Worm (Caenorhabditis elegans) whole organism, L4 larva: ENCODE results near the gene algn-3.

Source experiments
- D1046.2 ChIP-seq: fragments of 200-800 bp; sonication (Bioruptor generic); IDR thresholded peaks from 2 replicates; pipeline ENCODE4 v1.3.6; 2022; ENCODE audit warnings: missing genetic modification characterization, missing compliant biosample characterization
- F10B5.3 ChIP-seq: sonication (generic microtip); optimal IDR thresholded peaks from 2 replicates; lab custom pipeline; 2016; ENCODE audit warnings: mild to moderate bottlenecking, missing genetic modification characterization, missing compliant biosample characterization
- R02D3.7 ChIP-seq: fragments of 150-350 bp; sonication (generic microtip); optimal IDR thresholded peaks from 3 replicates; lab custom pipeline; 2014; ENCODE audit warnings: missing biosample characterization, missing genetic modification characterization
- T20F7.1 ChIP-seq: fragments of 200-800 bp; sonication (Bioruptor generic); optimal IDR thresholded peaks from 2 replicates; lab custom pipeline; 2018; ENCODE audit warnings: mild to moderate bottlenecking, missing genetic modification characterization, missing compliant biosample characterization
- Y105C5A.15 ChIP-seq: fragments of 200-800 bp; sonication (Bioruptor generic); IDR thresholded peaks from 2 replicates; pipeline ENCODE4 v1.3.6; 2022; ENCODE audit warnings: missing genetic modification characterization, missing compliant biosample characterization
- Y48G9A.11 ChIP-seq: fragments of 200-800 bp; sonication (Bioruptor generic); IDR thresholded peaks from 2 replicates; pipeline ENCODE4 v1.3.6; 2022; ENCODE audit warnings: missing genetic modification reagents, missing genetic modification characterization, missing compliant biosample characterization
- Y5F2A.4 ChIP-seq: fragments of 200-800 bp; sonication (Bioruptor generic); optimal IDR thresholded peaks from 2 replicates; lab custom pipeline; 2018; ENCODE audit warnings: mild to moderate bottlenecking, missing genetic modification characterization, missing compliant biosample characterization
- Y75B8A.6 ChIP-seq: fragments of 200-800 bp; sonication (Bioruptor generic); IDR thresholded peaks from 2 replicates; pipeline ENCODE4 v1.3.6; 2022; ENCODE audit warnings: missing genetic modification reagents, missing genetic modification characterization, missing compliant biosample characterization
- aha-1 ChIP-seq: fragments of 150-350 bp; peaks from one replicate; lab custom pipeline; 2014; ENCODE audit warnings: missing biosample characterization, missing genetic modification characterization
- ama-1 ChIP-seq: fragments of 150-350 bp; optimal IDR thresholded peaks from 2 replicates; lab custom pipeline; 2014; ENCODE audit warnings: inconsistent platforms, mixed read lengths
- arid-1 ChIP-seq: fragments of 200-800 bp; sonication (Bioruptor generic); conservative IDR thresholded peaks from 2 replicates; pipeline ENCODE4 v1.3.6; 2022; ENCODE audit warnings: missing genetic modification reagents, missing genetic modification characterization, missing compliant biosample characterization
- attf-4 ChIP-seq: sonication (generic microtip); optimal IDR thresholded peaks from 3 replicates; lab custom pipeline; 2017; ENCODE audit warnings: missing biosample characterization, missing genetic modification characterization
- ceh-20 ChIP-seq: fragments of 200-800 bp; sonication (Bioruptor generic); IDR thresholded peaks from 2 replicates; pipeline ENCODE4 v1.3.6; 2022; ENCODE audit warnings: missing genetic modification reagents, missing genetic modification characterization, missing compliant biosample characterization
- ceh-28 ChIP-seq: fragments of 150-350 bp; optimal IDR thresholded peaks from 2 replicates; lab custom pipeline; 2014; ENCODE audit warnings: missing biosample characterization, missing genetic modification reagents, missing genetic modification characterization
- ceh-44 ChIP-seq: fragments of 200-800 bp; sonication (Bioruptor generic); IDR thresholded peaks from 2 replicates; pipeline ENCODE4 v1.3.6; 2022; ENCODE audit warnings: missing genetic modification reagents, missing genetic modification characterization, missing compliant biosample characterization
- ceh-62 ChIP-seq: sonication (generic microtip); optimal IDR thresholded peaks from 2 replicates; lab custom pipeline; 2017; ENCODE audit warnings: missing biosample characterization, missing genetic modification characterization
- ceh-82 ChIP-seq: sonication (generic microtip); optimal IDR thresholded peaks from 2 replicates; lab custom pipeline; 2017; ENCODE audit warnings: missing biosample characterization, missing genetic modification characterization
- ces-1 ChIP-seq: fragments of 150-350 bp; sonication (generic microtip); optimal IDR thresholded peaks from 4 replicates; lab custom pipeline; 2014; ENCODE audit warnings: missing biosample characterization, missing genetic modification reagents, missing genetic modification characterization
- daf-8 ChIP-seq: fragments of 200-800 bp; sonication (Bioruptor generic); IDR thresholded peaks from 2 replicates; pipeline ENCODE4 v1.3.6; 2022; ENCODE audit warnings: missing genetic modification characterization, missing compliant biosample characterization
- dmd-6 ChIP-seq: fragments of 200-800 bp; sonication (Bioruptor generic); IDR thresholded peaks from 2 replicates; pipeline ENCODE4 v1.3.6; 2022; ENCODE audit warnings: missing genetic modification reagents, missing genetic modification characterization, missing compliant biosample characterization
- dmd-8 ChIP-seq: fragments of 200-800 bp; sonication (Bioruptor generic); IDR thresholded peaks from 2 replicates; pipeline ENCODE4 v1.3.6; 2022; ENCODE audit warnings: missing genetic modification characterization, missing compliant biosample characterization
- dmd-9 ChIP-seq: fragments of 200-800 bp; sonication (Bioruptor generic); IDR thresholded peaks from 2 replicates; pipeline ENCODE4 v1.3.6; 2022; ENCODE audit warnings: missing genetic modification reagents, missing genetic modification characterization, missing compliant biosample characterization
- dve-1 ChIP-seq: sonication (generic microtip); optimal IDR thresholded peaks from 2 replicates; lab custom pipeline; 2017; ENCODE audit warnings: antibody characterized with exemption, mild to moderate bottlenecking, missing genetic modification characterization, missing compliant biosample characterization; ENCODE audit not compliant: insufficient read depth
- egl-27 ChIP-seq: sonication (generic microtip); optimal IDR thresholded peaks from 3 replicates; lab custom pipeline; 2017; ENCODE audit warnings: missing biosample characterization, missing genetic modification reagents, missing genetic modification characterization
- gei-8 ChIP-seq: fragments of 200-800 bp; sonication (Bioruptor generic); optimal IDR thresholded peaks from 2 replicates; lab custom pipeline; 2018; ENCODE audit warnings: mild to moderate bottlenecking, missing genetic modification characterization, missing compliant biosample characterization
- hif-1 ChIP-seq, 2 experiments: sonication (generic microtip); optimal IDR thresholded peaks; 2 replicates each; lab custom pipeline; 2016 to 2017; ENCODE audit warnings: missing compliant biosample characterization in 2 of 2, missing genetic modification characterization in 2 of 2, missing genetic modification reagents in 2 of 2, missing genotype in 2 of 2, mild to moderate bottlenecking in 1 of 2
- jun-1 ChIP-seq: fragments of 150-350 bp; optimal IDR thresholded peaks from 2 replicates; lab custom pipeline; 2014; ENCODE audit warnings: missing biosample characterization, missing genetic modification reagents, missing genetic modification characterization
- lim-7 ChIP-seq: fragments of 200-800 bp; sonication (Bioruptor generic); IDR thresholded peaks from 2 replicates; pipeline ENCODE4 v1.3.6; 2022; ENCODE audit warnings: missing genetic modification characterization, missing compliant biosample characterization
- lin-1 ChIP-seq: fragments of 200-800 bp; sonication (Bioruptor generic); IDR thresholded peaks from 2 replicates; pipeline ENCODE4 v1.3.6; 2022; ENCODE audit warnings: missing genetic modification reagents, missing genetic modification characterization, missing compliant biosample characterization
- lin-13 ChIP-seq: fragments of 150-350 bp; optimal IDR thresholded peaks from 2 replicates; lab custom pipeline; 2014; ENCODE audit warnings: missing biosample characterization, missing genetic modification reagents, missing genetic modification characterization
- lin-38 ChIP-seq: fragments of 200-800 bp; sonication (Bioruptor generic); IDR thresholded peaks from 2 replicates; pipeline ENCODE4 v1.3.6; 2022; ENCODE audit warnings: missing genetic modification reagents, missing genetic modification characterization, missing compliant biosample characterization
- lin-39 ChIP-seq: fragments of 150-350 bp; optimal IDR thresholded peaks from 2 replicates; lab custom pipeline; 2014; ENCODE audit warnings: missing biosample characterization, missing genetic modification reagents, missing genetic modification characterization
- madf-5 ChIP-seq, 2 experiments: fragments of 200-800 bp; sonication (Bioruptor generic); IDR thresholded peaks; 2 replicates each; pipeline ENCODE4 v1.3.6; 2022; ENCODE audit warnings: missing compliant biosample characterization in 2 of 2, missing genetic modification characterization in 2 of 2
- mdl-1 ChIP-seq, 2 experiments: fragments of 150-350 bp in 1 of 2; sonication (generic microtip) in 1 of 2; optimal IDR thresholded peaks; 2 replicates each; lab custom pipeline; 2014 to 2017; ENCODE audit warnings: missing biosample characterization in 2 of 2, missing genetic modification characterization in 2 of 2
- mdt-29 ChIP-seq: fragments of 200-800 bp; sonication (Bioruptor generic); IDR thresholded peaks from 2 replicates; pipeline ENCODE4 v1.3.6; 2022; ENCODE audit warnings: missing genetic modification reagents, missing genetic modification characterization, missing compliant biosample characterization
- mxl-3 ChIP-seq: fragments of 200-800 bp; sonication (Bioruptor generic); optimal IDR thresholded peaks from 2 replicates; lab custom pipeline; 2018; ENCODE audit warnings: mild to moderate bottlenecking, missing genetic modification characterization, missing compliant biosample characterization
- nhr-102 ChIP-seq: sonication (generic microtip); optimal IDR thresholded peaks from 2 replicates; lab custom pipeline; 2016; ENCODE audit warnings: mild to moderate bottlenecking, missing genetic modification characterization, moderate library complexity, missing compliant biosample characterization
- nhr-111 ChIP-seq: fragments of 200-800 bp; sonication (Bioruptor generic); optimal IDR thresholded peaks from 2 replicates; lab custom pipeline; 2018; ENCODE audit warnings: mild to moderate bottlenecking, missing genetic modification characterization, missing compliant biosample characterization
- nhr-237 ChIP-seq: sonication (generic microtip); optimal IDR thresholded peaks from 2 replicates; lab custom pipeline; 2017; ENCODE audit warnings: missing biosample characterization, missing genetic modification characterization
- nhr-41 ChIP-seq: fragments of 200-800 bp; sonication (Bioruptor generic); IDR thresholded peaks from 2 replicates; pipeline ENCODE4 v1.3.6; 2022; ENCODE audit warnings: missing genetic modification reagents, missing genetic modification characterization, missing compliant biosample characterization
- nhr-48 ChIP-seq: sonication (generic microtip); optimal IDR thresholded peaks from 2 replicates; lab custom pipeline; 2016; ENCODE audit warnings: mild to moderate bottlenecking, missing genetic modification characterization, missing compliant biosample characterization
- rbr-2 ChIP-seq: sonication (generic microtip); optimal IDR thresholded peaks from 2 replicates; lab custom pipeline; 2016; ENCODE audit warnings: missing genotype, missing genetic modification characterization, missing compliant biosample characterization
- sdz-12 ChIP-seq: fragments of 200-800 bp; sonication (Bioruptor generic); optimal IDR thresholded peaks from 2 replicates; lab custom pipeline; 2018; ENCODE audit warnings: mild to moderate bottlenecking, missing genetic modification characterization, missing compliant biosample characterization
- skn-1 ChIP-seq: fragments of 150-350 bp; optimal IDR thresholded peaks from 2 replicates; lab custom pipeline; 2014; ENCODE audit warnings: missing biosample characterization, missing genetic modification characterization
- spr-1 ChIP-seq: sonication (generic microtip); optimal IDR thresholded peaks from 2 replicates; lab custom pipeline; 2016; ENCODE audit warnings: mild to moderate bottlenecking, missing genetic modification characterization, missing compliant biosample characterization
- spr-3 ChIP-seq: fragments of 200-800 bp; sonication (Bioruptor generic); optimal IDR thresholded peaks from 2 replicates; lab custom pipeline; 2018; ENCODE audit warnings: mild to moderate bottlenecking, missing genetic modification characterization, missing compliant biosample characterization
- tag-97 ChIP-seq: fragments of 200-800 bp; sonication (Bioruptor generic); IDR thresholded peaks from 2 replicates; pipeline ENCODE4 v1.3.6; 2022; ENCODE audit warnings: missing genetic modification characterization, missing compliant biosample characterization
- unc-130 ChIP-seq: sonication (generic microtip); optimal IDR thresholded peaks from 2 replicates; lab custom pipeline; 2016; ENCODE audit warnings: missing genetic modification reagents, missing genetic modification characterization, missing compliant biosample characterization
- vab-7 ChIP-seq: fragments of 200-800 bp; sonication (Bioruptor generic); IDR thresholded peaks from 2 replicates; pipeline ENCODE4 v1.3.6; 2022; ENCODE audit warnings: missing genetic modification reagents, missing genetic modification characterization, missing compliant biosample characterization
- zfp-2 ChIP-seq: sonication (generic microtip); optimal IDR thresholded peaks from 2 replicates; lab custom pipeline; 2016; ENCODE audit warnings: mild to moderate bottlenecking, missing genetic modification characterization, missing compliant biosample characterization
- zip-11 ChIP-seq: fragments of 200-800 bp; sonication (Bioruptor generic); IDR thresholded peaks from 2 replicates; pipeline ENCODE4 v1.3.6; 2022; ENCODE audit warnings: missing genetic modification characterization, missing compliant biosample characterization
- zip-2 ChIP-seq: fragments of 150-350 bp; optimal IDR thresholded peaks from 2 replicates; lab custom pipeline; 2014; ENCODE audit warnings: missing biosample characterization, missing genetic modification characterization
- ztf-7 ChIP-seq: fragments of 150-350 bp; optimal IDR thresholded peaks from 2 replicates; lab custom pipeline; 2014; ENCODE audit warnings: missing biosample characterization, missing genetic modification characterization

The algn-3 gene

DNA sequence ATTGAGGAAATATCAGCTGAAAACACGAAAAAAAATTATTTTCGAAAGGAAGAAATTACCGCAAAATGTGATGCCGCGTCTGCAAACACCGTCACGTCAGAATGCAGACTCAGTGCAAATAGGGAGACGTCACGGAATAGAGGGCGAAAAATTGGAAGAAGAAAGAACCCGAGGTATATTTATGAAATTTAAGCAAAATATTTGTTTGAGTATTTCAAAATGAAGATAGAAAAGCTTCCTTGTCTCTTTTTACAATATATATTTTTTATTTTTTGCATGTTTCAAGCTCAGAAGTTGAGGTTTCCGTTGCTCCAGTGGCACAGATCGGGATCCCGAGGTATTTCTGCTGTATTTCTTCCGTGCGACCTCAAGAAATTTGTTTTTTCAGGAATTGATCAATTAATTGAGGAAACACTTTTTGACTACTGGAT, 11.2 kb upstream of the algn-3 start, which contains the start of gene W03H9.2:
Gene W03H9.2, minus strand, starts transcription at position 32 of the 431 bp plus-strand sequence.
- TF ChIP-seq nhr-41 (GFP tag; lab: Robert Waterston, UW) (no peak), dmd-8 (GFP tag; lab: Robert Waterston, UW) (no peak), skn-1 (tag; lab: Kevin White, UChicago) (no peak), lin-13 (peak; percentile 18), ama-1 (no peak), daf-8 (no peak), ces-1 (no peak), tag-97 (GFP tag; lab: Robert Waterston, UW) (no peak), T20F7.1 (GFP tag; lab: Kevin White, UChicago) (no peak), nhr-102 (tag; lab: Kevin White, UChicago) (peak; percentile 36), mxl-3 (GFP tag; lab: Kevin White, UChicago) (peak; percentile 44), madf-5 (GFP tag; IDR thresholded peaks at IDR 0.05; lab: Robert Waterston, UW) (no peak), rbr-2 (tag; lab: Kevin White, UChicago) (peak; percentile 65), Y5F2A.4 (GFP tag; lab: Kevin White, UChicago) (no peak), ceh-44 (GFP tag; lab: Robert Waterston, UW) (peak; percentile 22; the same call in 1 of the 2 replicates), ceh-20 (GFP tag; lab: Robert Waterston, UW) (no peak), spr-3 (no peak), gei-8 (GFP tag; lab: Kevin White, UChicago) (no peak), spr-1 (tag; lab: Kevin White, UChicago) (no peak), aha-1 (tag; lab: Kevin White, UChicago) (no peak), jun-1 (no peak), lim-7 (GFP tag; lab: Robert Waterston, UW) (no peak), nhr-111 (GFP tag; lab: Kevin White, UChicago) (peak; percentile 35), arid-1 (GFP tag; lab: Robert Waterston, UW) (0 out of 2 replicates have a peak, but pooled peaks have one; percentile 9), D1046.2 (GFP tag; lab: Robert Waterston, UW) (no peak), vab-7 (GFP tag; lab: Robert Waterston, UW) (peak; percentile 53; the same call in 1 of the 2 replicates), lin-1 (GFP tag; lab: Robert Waterston, UW) (no peak), zfp-2 (tag; lab: Kevin White, UChicago) (no peak), ceh-62 (tag; lab: Kevin White, UChicago) (no peak), unc-130 (GFP tag; lab: Kevin White, UChicago) (peak; percentile 58), ceh-28 (tag; lab: Kevin White, UChicago) (no peak), nhr-237 (tag; lab: Kevin White, UChicago) (no peak), R02D3.7 (tag; lab: Kevin White, UChicago) (no peak), dve-1 (tag; lab: Kevin White, UChicago) (no peak), nhr-48 (peak; percentile 4), lin-39 (tag; lab: Kevin White, UChicago) (no peak), mdt-29 (GFP tag; lab: Robert Waterston, UW) (no peak), zip-2 (no peak), Y48G9A.11 (no peak), mdl-1 (tag; optimal IDR thresholded peaks at IDR 0.05; lab: Kevin White, UChicago) (no peak), F10B5.3 (tag; lab: Kevin White, UChicago) (no peak), dmd-9 (GFP tag; lab: Robert Waterston, UW) (peak; percentile 76), sdz-12 (peak; percentile 62), Y75B8A.6 (no peak), ceh-82 (no peak), dmd-6 (peak; percentile 57), hif-1 (tag; optimal IDR thresholded peaks at IDR 0.05; lab: Kevin White, UChicago) (peak in 1 of 2 experiments; percentile 90), Y105C5A.15 (GFP tag; lab: Robert Waterston, UW) (no peak), ztf-7 (tag; lab: Kevin White, UChicago) (no peak), attf-4 (no peak), egl-27 (tag; lab: Kevin White, UChicago) (no peak), lin-38 (GFP tag; lab: Robert Waterston, UW) (peak; percentile 80), zip-11 (GFP tag; lab: Robert Waterston, UW) (no peak)
